Fruit fly (Drosophila melanogaster) whole organism, prepupa: ENCODE measurements around the gene aub.

ENCODE experiments used
- CG34406 ChIP-seq: fragments of 200-800 bp; sonication (Bioruptor generic); optimal IDR thresholded peaks from 3 replicates; lab custom pipeline; 2016; ENCODE audit warnings: missing biosample characterization, missing genetic modification characterization
- CG8119 ChIP-seq: fragments of 200-800 bp; sonication (Bioruptor generic); IDR thresholded peaks from 3 replicates; pipeline ENCODE4 v1.3.6; 2022; ENCODE audit warnings: missing biosample characterization, missing genetic modification characterization
- Ets21C ChIP-seq: fragments of 200-800 bp; sonication (Bioruptor generic); optimal IDR thresholded peaks from 3 replicates; lab custom pipeline; 2016; ENCODE audit warnings: missing biosample characterization, missing genetic modification characterization
- Gug ChIP-seq: fragments of 200-800 bp; sonication (Bioruptor generic); IDR thresholded peaks from 2 replicates; pipeline ENCODE4 v1.3.6; 2022; ENCODE audit warnings: missing biosample characterization, missing genetic modification characterization
- OdsH ChIP-seq: fragments of 200-800 bp; sonication (Bioruptor generic); optimal IDR thresholded peaks from 3 replicates; lab custom pipeline; 2016; ENCODE audit warnings: missing biosample characterization, missing genetic modification characterization
- eg ChIP-seq: fragments of 200-800 bp; sonication (Bioruptor generic); IDR thresholded peaks from 3 replicates; pipeline ENCODE4 v1.3.6; 2022; ENCODE audit warnings: missing biosample characterization, missing genetic modification characterization
- pdm3 ChIP-seq: fragments of 200-800 bp; sonication (Bioruptor generic); optimal IDR thresholded peaks from 3 replicates; lab custom pipeline; 2016; ENCODE audit warnings: missing biosample characterization, missing genetic modification characterization

- TF ChIP-seq CG34406 (GFP tag; lab: Kevin White, UChicago) (no peak), Gug (no peak), eg (GFP tag; lab: Robert Waterston, UW) (no peak), CG8119 (GFP tag; lab: Robert Waterston, UW) (no peak), OdsH (no peak), Ets21C (GFP tag; lab: Kevin White, UChicago) (no peak), pdm3 (GFP tag; lab: Kevin White, UChicago) (no peak)
These were observed 22.6 kb upstream of the aub start for dm6 chr2L:11023875-11024274.
